Worm (Caenorhabditis elegans) whole organism, late embryonic: Measurements from ENCODE around the gene ZK1240.11.

Experiments used
- C38D4.7 ChIP-seq: fragments of 200-800 bp; sonication (Bioruptor generic); optimal IDR thresholded peaks from 2 replicates; lab custom pipeline; 2018; ENCODE audit warnings: mild to moderate bottlenecking, missing genetic modification characterization, moderate library complexity, missing compliant biosample characterization
- fkh-10 ChIP-seq: fragments of 150-350 bp; optimal IDR thresholded peaks from 2 replicates; lab custom pipeline; 2014; ENCODE audit warnings: missing biosample characterization, missing genetic modification reagents, missing genetic modification characterization
- mec-3 ChIP-seq: sonication (generic microtip); optimal IDR thresholded peaks from 2 replicates; lab custom pipeline; 2016; ENCODE audit warnings: borderline replicate concordance, missing genetic modification characterization, missing compliant biosample characterization
- odd-2 ChIP-seq: sonication (generic microtip); optimal IDR thresholded peaks from 2 replicates; lab custom pipeline; 2017; ENCODE audit warnings: antibody characterized with exemption, mild to moderate bottlenecking, missing genetic modification characterization, missing compliant biosample characterization
- pha-2 ChIP-seq: sonication (generic microtip); optimal IDR thresholded peaks from 2 replicates; lab custom pipeline; 2017; ENCODE audit warnings: mild to moderate bottlenecking, missing genetic modification characterization, missing compliant biosample characterization
- pha-4 ChIP-seq: fragments of 150-350 bp; optimal IDR thresholded peaks from 2 replicates; lab custom pipeline; 2018; ENCODE audit warnings: missing biosample characterization, missing genetic modification reagents, missing genetic modification characterization
- ref-2 ChIP-seq: sonication (generic microtip); optimal IDR thresholded peaks from 2 replicates; lab custom pipeline; 2016; ENCODE audit warnings: missing genetic modification characterization, missing compliant biosample characterization
- rnt-1 ChIP-seq: sonication (generic microtip); optimal IDR thresholded peaks from 2 replicates; lab custom pipeline; 2016; ENCODE audit warnings: missing genetic modification characterization, missing compliant biosample characterization
- syd-9 ChIP-seq: sonication (generic microtip); optimal IDR thresholded peaks from 2 replicates; lab custom pipeline; 2016; ENCODE audit warnings: mild to moderate bottlenecking, missing genetic modification characterization, moderate library complexity, missing compliant biosample characterization

- no peak for TF ChIP-seq pha-2 (tag; lab: Kevin White, UChicago)
- no peak for TF ChIP-seq odd-2 (tag; lab: Kevin White, UChicago)
- no peak for TF ChIP-seq C38D4.7 (GFP tag; lab: Kevin White, UChicago)
- TF ChIP-seq pha-4 (tag; lab: Kevin White, UChicago), result no peak
- no peak for TF ChIP-seq mec-3
- TF ChIP-seq ref-2 (tag; lab: Kevin White, UChicago), result no peak
- TF ChIP-seq fkh-10 (GFP tag; lab: Kevin White, UChicago), result no peak
- no peak for TF ChIP-seq rnt-1 (tag; lab: Kevin White, UChicago)
- no peak for TF ChIP-seq syd-9 (tag; lab: Kevin White, UChicago)
These were observed 35.6 kb upstream of the ZK1240.11 start for ce11 chrII:2289441-2289840.
